Fruit fly (Drosophila melanogaster): ENCODE data around the gene CG14712.

Gene CG14712

DNA sequence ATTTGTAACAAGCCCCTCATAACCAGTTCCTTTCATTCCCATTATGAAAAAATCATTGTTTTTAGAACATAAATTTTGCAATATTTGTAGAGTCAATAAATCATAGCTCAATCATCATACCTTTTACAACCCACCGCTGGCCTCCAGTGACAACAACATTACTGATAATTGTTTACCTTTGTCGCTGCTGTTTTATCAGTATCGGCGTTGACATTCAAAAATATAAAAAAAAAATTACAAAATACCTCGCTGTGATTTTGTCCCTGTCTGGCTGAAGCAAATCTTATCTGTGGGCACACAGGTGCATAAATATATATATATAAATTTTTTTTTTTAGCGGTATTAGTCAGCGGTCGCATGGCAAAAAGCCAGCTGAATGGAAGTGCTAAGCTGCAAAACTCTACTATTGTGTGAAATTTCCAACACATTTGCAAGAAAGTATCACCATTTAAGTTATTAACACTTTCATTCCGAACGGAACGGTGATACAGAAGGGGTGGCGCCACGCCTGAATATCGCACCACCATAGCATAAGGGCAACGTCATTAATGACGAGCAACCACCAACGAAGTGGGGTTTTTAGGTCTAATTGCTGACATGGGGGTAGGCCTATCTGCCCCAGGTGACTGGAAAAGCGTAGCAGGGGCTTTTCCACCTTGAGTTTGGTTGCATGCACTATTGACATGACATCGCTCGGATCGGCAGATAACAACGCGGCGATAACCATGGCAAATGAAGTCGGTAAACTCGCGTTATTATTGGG, 37.5 kb downstream of the CG14712 start (continued):
- TF ChIP-seq Gsc (GFP tag; IDR thresholded peaks at IDR 0.05) (no peak), gsb-n (tag; optimal IDR thresholded peaks at IDR 0.05) (no peak), H2.0 (GFP tag; IDR thresholded peaks at IDR 0.05) (no peak), CG11560 (tag; IDR thresholded peaks at IDR 0.05) (no peak), grn (GFP tag; optimal IDR thresholded peaks at IDR 0.05) (peak; percentile 35), sug (tag; optimal IDR thresholded peaks at IDR 0.05) (peak; percentile 91), trem (tag; optimal IDR thresholded peaks at IDR 0.05) (no peak), CG12391 (tag; optimal IDR thresholded peaks at IDR 0.05) (peak; percentile 3), CG13775 (GFP tag; optimal IDR thresholded peaks at IDR 0.05) (no peak), CG4404 (GFP tag; IDR thresholded peaks at IDR 0.05) (no peak), stc (GFP tag; IDR thresholded peaks at IDR 0.05) (no peak), CG1603 (tag; optimal IDR thresholded peaks at IDR 0.05) (no peak), HmgZ (tag; optimal IDR thresholded peaks at IDR 0.05) (no peak), wek (GFP tag; optimal IDR thresholded peaks at IDR 0.05) (no peak), CG7928 (GFP tag; optimal IDR thresholded peaks at IDR 0.05) (no peak), CG12942 (GFP tag; optimal IDR thresholded peaks at IDR 0.05) (no peak), CG33557 (GFP tag; optimal IDR thresholded peaks at IDR 0.05) (no peak), CG1832 (GFP tag; optimal IDR thresholded peaks at IDR 0.05) (no peak), lbe (GFP tag; optimal IDR thresholded peaks at IDR 0.05) (peak; percentile 45), CG18262 (tag; optimal IDR thresholded peaks at IDR 0.05) (no peak), CG15514 (GFP tag; optimal IDR thresholded peaks at IDR 0.05) (peak; percentile 38), crp (GFP tag; optimal IDR thresholded peaks at IDR 0.05) (no peak), odd (GFP tag; optimal IDR thresholded peaks at IDR 0.05) (peak; percentile 43), bsh (GFP tag; optimal IDR thresholded peaks at IDR 0.05) (no peak), al (GFP tag; IDR thresholded peaks at IDR 0.05) (no peak), Hr51 (GFP tag; optimal IDR thresholded peaks at IDR 0.05) (no peak), PHDP (tag; optimal IDR thresholded peaks at IDR 0.05) (no peak), CG6813 (GFP tag; optimal IDR thresholded peaks at IDR 0.05) (peak; percentile 19), btn (GFP tag; optimal IDR thresholded peaks at IDR 0.05) (no peak), Neu2 (GFP tag; optimal IDR thresholded peaks at IDR 0.05; ENCODE audit: borderline replicate concordance) (no peak), CG6689 (GFP tag; IDR thresholded peaks at IDR 0.05) (no peak), ind (GFP tag; optimal IDR thresholded peaks at IDR 0.05) (no peak), Sin3A (optimal IDR thresholded peaks at IDR 0.05) (no peak), CG13624 (GFP tag; optimal IDR thresholded peaks at IDR 0.05) (no peak), HLHmδ (GFP tag; optimal IDR thresholded peaks at IDR 0.05) (no peak), danr (GFP tag; IDR thresholded peaks at IDR 0.05) (no peak), Chrac-16 (GFP tag; optimal IDR thresholded peaks at IDR 0.05) (no peak), CG13894 (tag; optimal IDR thresholded peaks at IDR 0.05) (peak; percentile 11), sima (GFP tag; optimal IDR thresholded peaks at IDR 0.05) (no peak), CG13123 (GFP tag; optimal IDR thresholded peaks at IDR 0.05) (no peak), lola (GFP tag; optimal IDR thresholded peaks at IDR 0.05) (no peak), CG6654 (GFP tag; optimal IDR thresholded peaks at IDR 0.05) (no peak), CG13296 (GFP tag; optimal IDR thresholded peaks at IDR 0.05) (peak; percentile 75), CG13424 (tag; optimal IDR thresholded peaks at IDR 0.05) (no peak), peb (GFP tag; IDR thresholded peaks at IDR 0.05) (no peak), ewg (GFP tag; optimal IDR thresholded peaks at IDR 0.05) (no peak), fd64A (GFP tag; optimal IDR thresholded peaks at IDR 0.05) (no peak), CG10543 (GFP tag; optimal IDR thresholded peaks at IDR 0.05) (peak; percentile 25), hb (GFP tag; IDR thresholded peaks at IDR 0.05; ENCODE audit: partially characterized antibody) (no peak)

All from whole organism, embryonic.